Fruit fly (Drosophila melanogaster): ENCODE measurements around the gene exex.

- TF ChIP-seq Hnf4 (GFP tag; optimal IDR thresholded peaks at IDR 0.05) = no peak
- TF ChIP-seq Hr83 (GFP tag; optimal IDR thresholded peaks at IDR 0.05; ENCODE audit: poor library complexity, severe bottlenecking) = no peak
- TF ChIP-seq Abd-B (GFP tag; optimal IDR thresholded peaks at IDR 0.05) = no peak
- no peak for TF ChIP-seq Myc (optimal IDR thresholded peaks at IDR 0.05)
- TF ChIP-seq brk (GFP tag; optimal IDR thresholded peaks at IDR 0.05) = no peak
- TF ChIP-seq lola (GFP tag; optimal IDR thresholded peaks at IDR 0.05) = no peak
- TF ChIP-seq Mio (GFP tag; optimal IDR thresholded peaks at IDR 0.05) = no peak
Observed at dm6 chr3L:7963549-7963948, 15.6 kb downstream of the exex start.
